Fruit fly (Drosophila melanogaster) S2 (cell line): Measurements from ENCODE around the gene CG17118.

ENCODE experiments used
- CG8478 ChIP-seq: fragments of >200 bp; optimal IDR thresholded peaks from 2 replicates; lab custom pipeline; 2018
- CTCF ChIP-seq, 2 experiments: fragments of >200 bp; optimal IDR thresholded peaks; 2 replicates each; lab custom pipeline; 2018

CG17118 gene

DNA sequence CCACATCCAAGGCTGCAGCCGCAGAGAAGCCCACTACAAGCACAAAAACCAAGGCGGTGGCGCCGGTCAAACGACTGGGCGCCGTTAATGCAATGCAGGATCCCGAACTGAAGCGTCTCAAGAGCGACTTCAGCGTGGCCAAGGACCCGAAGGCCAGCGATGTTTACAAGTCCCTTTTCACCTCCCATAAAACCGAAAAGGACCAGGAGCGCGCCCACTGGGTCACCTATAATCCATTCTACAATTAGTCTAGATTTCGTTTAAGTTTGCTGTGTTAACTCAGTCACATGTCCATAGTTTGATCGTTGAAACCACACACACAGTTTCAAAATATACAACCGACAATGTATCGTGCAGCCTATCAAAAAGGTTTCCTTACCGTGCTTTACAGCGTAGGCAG, at the start of gene CG17118:
TSS of gene CG17118 (plus strand) at position 301 of the 400 bp plus-strand sequence.
- TF ChIP-seq CG8478: no peak
- no peak for TF ChIP-seq CTCF (optimal IDR thresholded peaks at IDR 0.05; lab: Kevin White, UChicago)

DNA sequence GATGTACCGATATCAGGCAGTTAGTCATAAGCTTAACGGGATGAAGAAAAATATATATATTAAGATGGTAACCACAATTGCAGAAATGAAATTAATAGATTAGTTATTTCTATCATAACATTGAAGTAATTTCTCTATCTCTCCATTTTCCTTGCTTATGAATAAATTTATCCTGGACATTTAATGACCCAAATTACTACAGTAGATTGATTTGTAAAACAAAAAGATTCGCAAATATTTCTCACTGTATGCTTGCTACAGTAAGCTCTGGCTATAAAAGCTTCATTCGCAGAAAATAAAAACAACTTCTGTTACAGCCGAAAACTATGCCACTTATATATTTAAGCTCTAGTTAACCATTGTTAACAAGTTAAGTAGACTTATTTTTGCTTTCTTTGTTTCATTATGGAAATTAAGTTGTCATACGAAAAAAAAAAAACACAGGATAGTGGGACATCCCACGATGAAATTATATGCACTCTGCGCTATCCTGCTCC, 49.4 kb upstream of the CG17118 start, which contains the start of gene CG17105:
TSS of gene CG17105 (plus strand) at position 447 of the 497 bp plus-strand sequence.
- TF ChIP-seq CG8478 (no peak), CTCF (optimal IDR thresholded peaks at IDR 0.05; lab: Kevin White, UChicago) (no peak)

DNA sequence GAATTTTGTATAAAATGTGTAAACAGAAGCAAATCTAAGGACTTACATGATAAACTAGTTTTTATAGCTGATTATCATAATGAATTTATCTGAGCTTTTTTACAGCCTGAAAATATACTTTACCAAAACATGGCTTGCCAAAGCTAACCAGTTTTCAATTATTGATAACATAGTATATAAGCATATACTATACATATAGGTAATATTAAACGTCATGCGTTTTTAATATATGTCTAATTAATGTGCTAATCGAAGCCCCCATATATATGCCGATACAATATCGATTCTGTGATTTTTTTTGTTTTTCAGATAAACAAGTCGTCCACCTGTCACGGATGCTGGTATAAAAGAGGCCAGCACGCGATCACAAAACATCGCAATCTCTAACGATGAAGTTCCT, 48.5 kb upstream of the CG17118 start, which contains the start of gene CG17107:
TSS of gene CG17107 (plus strand) at position 301 of the 400 bp plus-strand sequence.
- no peak for TF ChIP-seq CTCF (optimal IDR thresholded peaks at IDR 0.05; lab: Kevin White, UChicago)
- no peak for TF ChIP-seq CG8478

DNA sequence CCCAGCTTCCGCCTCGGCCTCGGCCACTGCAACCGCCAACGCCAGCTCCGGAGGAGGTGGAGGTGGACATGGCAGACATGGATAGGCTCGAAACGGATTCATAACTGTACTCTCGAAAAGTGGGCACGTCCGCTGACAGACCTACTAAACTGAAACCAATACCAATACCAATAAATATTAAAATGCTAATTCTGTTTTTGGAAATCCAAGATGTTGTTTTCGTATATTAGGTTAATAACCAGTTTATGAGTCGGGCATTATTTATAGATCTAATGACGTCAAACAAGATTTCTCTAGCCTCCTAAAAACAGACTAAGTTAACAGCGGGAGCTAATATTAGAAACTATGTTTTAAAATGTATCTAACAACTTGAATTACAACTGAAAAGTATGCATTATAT, 47.9 kb upstream of the CG17118 start:
- TF ChIP-seq CTCF (optimal IDR thresholded peaks at IDR 0.05; lab: Kevin White, UChicago) (no peak), CG8478 (no peak)

DNA sequence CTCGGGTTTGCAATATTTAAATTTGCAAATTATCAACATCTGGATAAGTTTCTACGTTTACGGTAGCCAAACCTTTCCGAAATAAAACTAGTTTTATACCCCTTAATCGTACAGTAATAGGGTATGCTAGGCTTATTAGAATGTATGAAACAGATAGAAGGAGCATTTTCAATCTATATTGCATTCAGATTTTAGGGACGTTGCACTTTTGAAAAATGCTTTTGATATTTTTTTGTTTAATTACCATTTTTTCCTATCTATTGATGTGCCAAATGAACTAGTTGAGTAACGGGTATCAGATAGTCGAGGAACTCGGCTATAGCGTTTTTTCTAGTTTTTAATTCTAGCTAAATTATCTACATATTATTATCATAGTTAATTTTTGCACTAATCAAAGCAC, 47.1 kb upstream of the CG17118 start:
- TF ChIP-seq CG8478: no peak
- TF ChIP-seq CTCF (optimal IDR thresholded peaks at IDR 0.05; lab: Kevin White, UChicago): no peak

DNA sequence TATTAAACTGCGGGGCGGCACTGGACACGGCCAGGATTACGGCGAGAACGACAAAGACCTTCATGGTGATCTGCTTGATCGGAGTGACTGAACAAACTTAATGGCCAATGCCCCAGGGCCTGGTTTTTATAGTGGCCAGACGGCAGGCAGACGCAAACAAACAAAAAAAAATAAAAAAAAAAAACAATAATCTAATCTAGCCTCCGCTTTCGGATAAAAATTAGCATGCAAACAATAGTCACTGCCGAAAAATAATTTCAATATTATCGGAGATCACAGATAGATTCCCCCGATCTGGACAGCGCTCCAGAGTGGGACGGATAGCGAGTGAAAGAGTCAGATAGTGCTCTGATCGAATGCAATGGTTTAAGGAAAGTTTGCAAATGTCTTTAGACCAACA, 45.7 kb upstream of the CG17118 start, which contains the start of gene CG7299:
TSS of gene CG7299 (minus strand) at position 101 of the 400 bp plus-strand sequence.
- TF ChIP-seq CTCF (optimal IDR thresholded peaks at IDR 0.05; lab: Kevin White, UChicago) (no peak), CG8478 (no peak)

DNA sequence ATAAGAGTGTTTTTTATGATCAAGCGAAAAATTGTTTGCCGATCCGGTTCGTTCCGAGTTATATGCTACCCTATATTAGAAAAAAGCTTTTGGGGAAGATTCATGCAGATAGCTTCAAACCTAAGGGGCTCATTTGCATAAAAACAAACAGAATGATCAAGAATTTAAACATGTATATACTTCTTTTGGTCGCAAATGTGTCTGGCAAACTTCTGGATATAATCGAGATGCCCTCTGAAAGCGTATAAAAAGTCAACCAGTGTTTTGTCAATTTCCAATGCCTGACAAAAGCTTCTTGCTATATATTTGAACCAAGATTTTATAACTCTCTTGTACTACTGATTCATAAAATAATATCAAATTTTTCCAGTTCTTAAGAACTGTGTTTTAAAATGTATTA, 44.4 kb upstream of the CG17118 start:
- TF ChIP-seq CTCF (optimal IDR thresholded peaks at IDR 0.05; lab: Kevin White, UChicago) (no peak), CG8478 (no peak)

DNA sequence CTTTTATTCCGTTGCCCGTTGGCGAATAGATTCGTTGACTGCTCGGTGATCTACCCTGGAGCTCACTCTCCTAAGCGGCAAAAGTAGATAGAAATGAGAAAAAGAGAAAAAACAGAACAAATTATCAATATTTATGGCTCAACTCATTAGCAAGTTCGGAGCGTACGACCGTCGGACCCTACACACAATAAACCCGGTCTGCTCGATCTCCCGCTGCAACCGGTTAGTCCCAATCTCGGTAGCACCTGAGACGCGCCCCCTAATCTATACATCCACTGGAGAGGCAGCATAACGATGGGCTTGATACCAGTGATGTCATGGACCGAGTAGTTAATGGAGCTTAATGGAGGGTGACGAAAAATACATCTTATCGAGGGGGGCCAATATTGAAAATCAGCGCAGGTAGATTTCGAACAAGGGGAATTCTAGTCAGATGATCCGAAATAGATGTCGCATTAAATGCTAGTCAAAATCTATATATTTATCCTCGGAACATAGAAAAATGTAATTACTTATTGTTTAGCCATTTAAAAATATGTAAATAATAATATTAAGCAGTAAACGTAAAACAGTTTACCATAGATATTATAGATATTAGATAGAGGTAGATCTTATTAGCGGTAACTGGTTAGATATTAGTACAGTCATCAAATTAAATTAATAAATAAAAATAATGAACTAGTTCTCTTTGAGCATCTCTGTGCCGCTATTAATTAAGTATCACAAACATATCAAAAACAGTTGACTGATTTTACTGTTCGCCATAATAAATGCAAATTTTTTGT, 42.9 kb upstream of the CG17118 start, which contains the start of gene CG7296:
TSS of gene CG7296 (minus strand) at position 58 of the 785 bp plus-strand sequence.
- TF ChIP-seq CTCF (optimal IDR thresholded peaks at IDR 0.05; lab: Kevin White, UChicago) (no peak), CG8478 (no peak)

DNA sequence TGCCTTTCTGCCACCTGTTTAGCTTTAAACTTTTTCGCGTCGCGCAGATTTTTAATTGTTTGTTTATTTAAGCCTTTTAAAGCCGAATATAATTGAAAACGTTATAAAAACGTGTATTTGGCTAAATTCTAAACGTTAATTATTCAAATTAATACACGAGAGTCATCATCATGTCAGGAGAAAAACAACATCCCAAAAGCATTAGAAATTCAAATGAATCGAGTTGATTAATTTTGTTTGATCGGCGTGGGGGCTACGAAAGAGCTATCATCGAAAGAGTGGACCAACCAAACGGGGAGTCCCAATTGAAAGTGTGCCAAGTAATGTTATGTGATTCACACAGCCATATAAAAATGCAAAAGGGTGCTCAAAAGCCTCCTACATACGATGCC, 42.3 kb upstream of the CG17118 start:
- TF ChIP-seq CTCF (optimal IDR thresholded peaks at IDR 0.05; lab: Kevin White, UChicago) (no peak), CG8478 (no peak)

DNA sequence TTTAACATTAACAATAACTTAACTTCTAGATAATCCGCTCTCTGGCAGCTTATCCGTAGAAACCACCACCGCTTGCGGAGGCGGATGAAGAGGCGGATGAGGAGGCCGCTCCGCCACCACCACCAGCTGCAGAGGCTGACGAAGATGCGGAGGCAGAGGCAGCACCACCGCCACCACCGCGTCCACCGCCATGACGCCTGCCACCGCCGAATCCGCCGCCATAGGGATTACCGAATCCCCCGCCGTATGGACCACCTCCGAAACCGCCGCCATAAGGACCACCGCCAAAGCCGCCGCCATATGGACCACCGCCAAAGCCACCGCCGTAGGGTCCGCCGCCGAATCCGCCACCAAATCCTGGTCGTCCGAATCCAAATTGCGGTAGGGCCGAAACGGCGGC, 41.3 kb upstream of the CG17118 start:
- TF ChIP-seq CTCF (optimal IDR thresholded peaks at IDR 0.05; lab: Kevin White, UChicago) (no peak), CG8478 (no peak)

DNA sequence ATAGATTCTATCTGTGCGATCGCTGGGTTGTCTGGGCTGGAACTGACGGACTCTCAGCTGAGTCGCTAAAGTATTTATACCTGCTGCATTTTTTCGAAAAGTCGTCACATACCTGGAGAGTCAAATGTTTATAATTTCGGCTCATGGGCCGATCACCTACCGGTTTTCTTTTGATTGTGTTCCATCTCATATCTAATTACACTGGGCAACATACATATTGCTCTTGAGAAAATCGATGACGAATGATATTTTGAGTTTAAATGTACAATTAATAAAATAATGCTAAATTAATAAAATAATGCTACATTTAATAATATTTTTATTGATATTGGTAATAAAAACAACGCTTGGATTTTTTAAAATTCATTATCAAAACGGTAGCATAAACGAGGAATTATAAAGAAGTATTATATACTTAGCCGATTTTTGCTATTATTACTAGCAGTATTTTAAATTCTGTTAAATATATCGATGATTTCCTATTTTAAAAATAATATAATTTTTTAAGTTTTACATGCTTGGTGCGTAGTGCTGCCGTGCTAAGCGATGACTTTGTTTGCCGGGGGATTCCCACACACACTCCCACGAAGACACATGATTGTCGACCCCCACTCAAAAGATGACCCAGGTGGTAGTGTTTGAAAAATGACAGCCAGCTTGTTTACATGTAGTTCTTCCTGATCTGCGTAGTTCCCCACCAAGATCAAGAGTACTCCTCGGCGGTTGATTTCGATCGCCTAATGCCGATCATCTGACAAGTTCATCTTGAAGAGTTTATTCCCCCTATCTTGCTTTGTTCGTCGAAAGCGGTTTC, 40.6 kb upstream of the CG17118 start, which contains the start of gene CG7294:
TSS of gene CG7294 (minus strand) at position 51 of the 814 bp plus-strand sequence.
- no peak for TF ChIP-seq CTCF (optimal IDR thresholded peaks at IDR 0.05; lab: Kevin White, UChicago)
- no peak for TF ChIP-seq CG8478

DNA sequence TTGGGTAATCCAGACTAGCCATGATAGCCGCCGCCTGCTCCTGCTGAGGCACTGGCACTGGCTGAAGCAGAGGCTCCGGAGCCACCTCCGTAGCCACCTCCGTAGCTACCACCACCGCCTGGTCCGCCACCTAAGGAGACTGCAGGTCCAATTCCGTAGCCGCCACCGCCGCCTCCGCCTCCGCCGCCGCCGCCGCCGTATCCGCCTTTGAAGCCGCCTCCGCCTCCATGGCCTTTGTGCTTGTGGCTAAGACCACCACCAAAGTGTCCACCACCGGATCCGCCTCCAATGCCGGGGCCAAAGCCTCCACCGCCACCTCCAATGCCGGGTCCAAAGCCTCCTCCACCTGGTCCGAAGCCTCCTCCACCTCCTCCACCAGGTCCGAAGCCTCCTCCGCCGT, 37.0 kb upstream of the CG17118 start:
- TF ChIP-seq CTCF (optimal IDR thresholded peaks at IDR 0.05; lab: Kevin White, UChicago) (no peak), CG8478 (no peak)

DNA sequence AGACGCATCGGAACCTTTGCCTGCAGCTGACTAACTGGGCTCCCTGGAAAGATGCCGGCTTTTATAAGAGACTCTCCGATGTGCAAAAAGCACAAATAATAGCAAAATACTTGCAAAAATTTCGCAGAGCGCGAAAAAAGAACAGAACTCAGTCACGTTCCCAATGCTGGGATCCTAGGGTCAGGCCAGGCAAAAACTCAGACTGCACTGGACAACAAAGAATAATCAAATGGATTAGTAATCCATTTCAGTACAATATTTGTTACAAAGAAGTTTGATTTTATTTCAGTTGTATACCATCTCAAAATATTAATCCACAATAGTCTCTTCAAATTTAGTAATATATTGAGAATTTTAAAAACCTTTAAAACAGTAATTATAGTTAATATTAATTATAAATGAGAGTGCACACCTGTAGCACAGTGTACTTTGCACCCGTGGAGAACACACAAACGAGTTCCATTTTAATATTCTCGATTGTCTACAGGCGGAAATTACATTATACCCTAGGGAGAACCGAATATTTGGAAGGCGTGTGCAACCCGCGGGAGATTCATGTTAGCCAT, 35.9 kb upstream of the CG17118 start, which contains the start of gene CG17108:
TSS of gene CG17108 (minus strand) at position 51 of the 566 bp plus-strand sequence.
- TF ChIP-seq CTCF (optimal IDR thresholded peaks at IDR 0.05; lab: Kevin White, UChicago): no peak
- no peak for TF ChIP-seq CG8478

DNA sequence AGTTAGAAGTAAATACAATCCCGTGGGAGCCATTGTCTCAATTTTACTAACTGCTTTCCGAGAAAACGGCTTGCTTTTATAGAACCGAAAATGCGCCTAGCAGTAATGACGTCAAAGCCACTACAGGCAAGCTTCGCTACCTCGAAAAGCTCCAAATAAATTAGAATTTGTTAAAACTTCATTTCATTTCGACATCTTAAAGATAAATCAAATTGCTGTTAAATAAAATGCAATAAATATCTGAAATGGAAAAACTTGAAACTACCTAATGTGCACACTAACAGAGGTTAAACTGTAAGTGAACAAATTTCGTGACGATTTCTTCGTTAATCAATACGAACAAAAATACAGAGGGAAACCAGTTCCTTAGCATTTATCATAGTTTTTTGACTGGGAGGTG, 32.1 kb upstream of the CG17118 start, which contains the start of gene CG7300:
TSS of gene CG7300 (minus strand) at position 52 of the 400 bp plus-strand sequence.
- TF ChIP-seq CTCF (optimal IDR thresholded peaks at IDR 0.05; lab: Kevin White, UChicago) (no peak), CG8478 (no peak)

DNA sequence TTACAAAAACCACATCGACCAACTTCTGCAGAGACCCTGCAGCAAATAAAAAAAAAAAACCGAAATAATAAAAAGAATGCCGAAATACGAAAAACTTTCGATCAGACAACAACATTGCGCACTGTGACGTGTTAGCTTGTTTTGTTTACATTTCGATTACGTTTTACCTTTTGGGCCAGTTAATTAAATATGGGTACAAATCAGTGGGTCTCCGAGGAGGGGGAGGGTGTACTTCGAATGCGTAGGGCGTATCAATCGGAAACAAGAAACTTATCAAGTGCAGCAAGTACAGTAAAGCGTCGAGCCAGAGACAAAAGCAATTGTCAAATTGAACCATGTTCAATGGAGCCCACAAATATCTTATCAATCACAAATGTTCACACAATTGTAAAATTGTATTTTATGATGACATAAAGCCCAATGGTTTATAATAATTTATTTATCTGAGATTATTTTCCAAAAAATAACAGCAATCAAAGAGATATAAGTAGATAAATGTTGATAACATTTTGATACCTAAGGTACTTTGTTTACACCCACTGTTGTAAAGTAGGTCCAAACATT, 28.5 kb upstream of the CG17118 start, which contains the start of gene Lip1:
TSS of gene Lip1 (minus strand) at position 46 of the 564 bp plus-strand sequence.
- no peak for TF ChIP-seq CTCF (optimal IDR thresholded peaks at IDR 0.05; lab: Kevin White, UChicago)
- no peak for TF ChIP-seq CG8478
